Worm (Caenorhabditis elegans) whole organism, L1 larva: ENCODE data around the gene col-173.

Experiments
- C04F5.9 ChIP-seq: sonication (generic microtip); optimal IDR thresholded peaks from 2 replicates; lab custom pipeline; 2016; ENCODE audit warnings: missing genetic modification characterization, missing compliant biosample characterization
- C16A3.4 ChIP-seq: fragments of 150-350 bp; optimal IDR thresholded peaks from 2 replicates; lab custom pipeline; 2014; ENCODE audit warnings: missing biosample characterization, missing genetic modification characterization
- C34B4.2 ChIP-seq: sonication (generic microtip); optimal IDR thresholded peaks from 2 replicates; lab custom pipeline; 2017; ENCODE audit warnings: mild to moderate bottlenecking, missing genetic modification characterization, missing compliant biosample characterization
- F16B12.6 ChIP-seq: fragments of 150-350 bp; optimal IDR thresholded peaks from 2 replicates; lab custom pipeline; 2014; ENCODE audit warnings: missing biosample characterization, missing genetic modification characterization
- aha-1 ChIP-seq: fragments of 150-350 bp; optimal IDR thresholded peaks from 2 replicates; lab custom pipeline; 2014; ENCODE audit warnings: missing biosample characterization, missing genetic modification characterization
- aly-2 ChIP-seq: fragments of 150-350 bp; optimal IDR thresholded peaks from 2 replicates; lab custom pipeline; 2014; ENCODE audit warnings: missing biosample characterization, missing genetic modification characterization
- blmp-1 ChIP-seq: fragments of 150-350 bp; optimal IDR thresholded peaks from 2 replicates; lab custom pipeline; 2014; ENCODE audit warnings: missing biosample characterization, missing genetic modification characterization
- ceh-8 ChIP-seq: fragments of 200-800 bp; sonication (Bioruptor generic); optimal IDR thresholded peaks from 2 replicates; lab custom pipeline; 2018; ENCODE audit warnings: mild to moderate bottlenecking, missing genetic modification characterization, moderate library complexity, missing compliant biosample characterization
- ceh-90 ChIP-seq: sonication (generic microtip); optimal IDR thresholded peaks from 2 replicates; lab custom pipeline; 2016; ENCODE audit warnings: missing genetic modification characterization, missing compliant biosample characterization
- ces-1 ChIP-seq: fragments of 150-350 bp; optimal IDR thresholded peaks from 2 replicates; lab custom pipeline; 2014; ENCODE audit warnings: missing biosample characterization, missing genetic modification reagents, missing genetic modification characterization
- egl-13 ChIP-seq: sonication (generic microtip); optimal IDR thresholded peaks from 2 replicates; lab custom pipeline; 2016; ENCODE audit warnings: missing genotype, missing genetic modification reagents, missing genetic modification characterization, missing compliant biosample characterization
- egl-27 ChIP-seq, 2 experiments: fragments of 150-350 bp in 1 of 2; sonication (generic microtip); optimal IDR thresholded peaks; 3 replicates each; lab custom pipeline; 2017 to 2018; ENCODE audit warnings: missing biosample characterization in 2 of 2, missing genetic modification characterization in 2 of 2, missing genetic modification reagents in 2 of 2
- elt-2 ChIP-seq: sonication (generic microtip); optimal IDR thresholded peaks from 2 replicates; lab custom pipeline; 2016; ENCODE audit warnings: missing genetic modification characterization, mild to moderate bottlenecking, inconsistent platforms, missing compliant biosample characterization, missing genetic modification reagents
- fkh-10 ChIP-seq: sonication (generic microtip); optimal IDR thresholded peaks from 2 replicates; lab custom pipeline; 2017; ENCODE audit warnings: missing biosample characterization, missing genetic modification reagents, missing genetic modification characterization
- fos-1 ChIP-seq: fragments of 150-350 bp; optimal IDR thresholded peaks from 2 replicates; lab custom pipeline; 2014; ENCODE audit warnings: missing biosample characterization, missing genetic modification characterization
- hlh-4 ChIP-seq: sonication (generic microtip); optimal IDR thresholded peaks from 2 replicates; lab custom pipeline; 2016; ENCODE audit warnings: mild to moderate bottlenecking, missing genetic modification characterization, missing compliant biosample characterization
- hpl-2 ChIP-seq: fragments of 150-350 bp; optimal IDR thresholded peaks from 2 replicates; lab custom pipeline; 2014; ENCODE audit warnings: missing biosample characterization, missing genetic modification reagents, missing genetic modification characterization
- irx-1 ChIP-seq: sonication (generic microtip); optimal IDR thresholded peaks from 2 replicates; lab custom pipeline; 2016; ENCODE audit warnings: missing genetic modification characterization, missing compliant biosample characterization
- jun-1 ChIP-seq: fragments of 150-350 bp; optimal IDR thresholded peaks from 2 replicates; lab custom pipeline; 2014; ENCODE audit warnings: missing biosample characterization, missing genetic modification reagents, missing genetic modification characterization
- lin-14 ChIP-seq: fragments of 200-800 bp; sonication (Bioruptor generic); optimal IDR thresholded peaks from 2 replicates; lab custom pipeline; 2018; ENCODE audit warnings: mild to moderate bottlenecking, missing genetic modification characterization, moderate library complexity, missing compliant biosample characterization
- lin-39 ChIP-seq: fragments of 150-350 bp; optimal IDR thresholded peaks from 2 replicates; lab custom pipeline; 2014; ENCODE audit warnings: missing biosample characterization, missing genetic modification reagents, missing genetic modification characterization
- lsy-2 ChIP-seq, 2 experiments: fragments of 150-350 bp; optimal IDR thresholded peaks; 2 replicates each; lab custom pipeline; 2014; ENCODE audit warnings: missing biosample characterization in 2 of 2, missing genetic modification characterization in 2 of 2
- nhr-12 ChIP-seq: sonication (generic microtip); optimal IDR thresholded peaks from 2 replicates; lab custom pipeline; 2017; ENCODE audit warnings: missing biosample characterization, missing genetic modification characterization
- nhr-19 ChIP-seq: fragments of 200-800 bp; sonication (Bioruptor generic); conservative IDR thresholded peaks from 2 replicates; pipeline ENCODE4 v1.3.6; 2022; ENCODE audit warnings: missing genetic modification characterization, missing compliant biosample characterization
- nhr-237 ChIP-seq: fragments of 150-350 bp; optimal IDR thresholded peaks from 2 replicates; lab custom pipeline; 2014; ENCODE audit warnings: missing biosample characterization, missing genetic modification characterization
- nhr-28 ChIP-seq: fragments of 150-350 bp; optimal IDR thresholded peaks from 2 replicates; lab custom pipeline; 2014; ENCODE audit warnings: missing biosample characterization, missing genetic modification characterization
- nhr-47 ChIP-seq: sonication (generic microtip); optimal IDR thresholded peaks from 2 replicates; lab custom pipeline; 2016; ENCODE audit warnings: mild to moderate bottlenecking, missing genetic modification characterization, moderate library complexity, missing compliant biosample characterization
- nhr-71 ChIP-seq: sonication (generic microtip); optimal IDR thresholded peaks from 2 replicates; lab custom pipeline; 2016; ENCODE audit warnings: mild to moderate bottlenecking, missing genetic modification characterization, moderate library complexity, missing compliant biosample characterization
- nhr-76 ChIP-seq: sonication (generic microtip); optimal IDR thresholded peaks from 2 replicates; lab custom pipeline; 2017; ENCODE audit warnings: missing biosample characterization, missing genetic modification characterization
- nhr-77 ChIP-seq: fragments of 150-350 bp; optimal IDR thresholded peaks from 2 replicates; lab custom pipeline; 2014; ENCODE audit warnings: missing biosample characterization, missing genetic modification characterization
- nhr-85 ChIP-seq: sonication (generic microtip); peaks from one replicate; lab custom pipeline; 2016; ENCODE audit warnings: missing genetic modification characterization, inconsistent platforms, missing compliant biosample characterization
- nhr-90 ChIP-seq: sonication (generic microtip); optimal IDR thresholded peaks from 2 replicates; lab custom pipeline; 2016; ENCODE audit warnings: mild to moderate bottlenecking, missing genetic modification characterization, missing compliant biosample characterization; ENCODE audit not compliant: poor library complexity
- pag-3 ChIP-seq: sonication (generic microtip); optimal IDR thresholded peaks from 2 replicates; lab custom pipeline; 2017; ENCODE audit warnings: missing genetic modification characterization, mild to moderate bottlenecking, missing compliant biosample characterization, antibody characterized with exemption, borderline replicate concordance; ENCODE audit not compliant: insufficient read depth
- pax-3 ChIP-seq: fragments of 200-800 bp; sonication (Bioruptor generic); optimal IDR thresholded peaks from 2 replicates; lab custom pipeline; 2018; ENCODE audit warnings: mild to moderate bottlenecking, missing genetic modification characterization, moderate library complexity, missing compliant biosample characterization
- snpc-4 ChIP-seq: fragments of 150-350 bp; optimal IDR thresholded peaks from 2 replicates; lab custom pipeline; 2014; ENCODE audit warnings: missing biosample characterization, missing genetic modification characterization
- sup-37 ChIP-seq: fragments of 200-800 bp; sonication (Bioruptor generic); optimal IDR thresholded peaks from 2 replicates; lab custom pipeline; 2018; ENCODE audit warnings: mild to moderate bottlenecking, missing genetic modification characterization, missing compliant biosample characterization
- tbx-2 ChIP-seq: sonication (generic microtip); optimal IDR thresholded peaks from 2 replicates; lab custom pipeline; 2016; ENCODE audit warnings: missing genetic modification characterization, missing compliant biosample characterization
- unc-130 ChIP-seq: fragments of 150-350 bp; optimal IDR thresholded peaks from 2 replicates; lab custom pipeline; 2017; ENCODE audit warnings: missing biosample characterization, missing genetic modification characterization, inconsistent platforms
- unc-86 ChIP-seq: sonication (generic microtip); optimal IDR thresholded peaks from 2 replicates; lab custom pipeline; 2016; ENCODE audit warnings: missing genetic modification characterization, missing compliant biosample characterization
- unc-98 ChIP-seq: fragments of 200-800 bp; sonication (Bioruptor generic); IDR thresholded peaks from 2 replicates; pipeline ENCODE4 v1.3.6; 2022; ENCODE audit warnings: missing genetic modification characterization, missing compliant biosample characterization
- vab-15 ChIP-seq: sonication (generic microtip); optimal IDR thresholded peaks from 2 replicates; lab custom pipeline; 2017; ENCODE audit warnings: missing genotype, mild to moderate bottlenecking, missing genetic modification characterization, missing compliant biosample characterization
- xbp-1 ChIP-seq: sonication (generic microtip); optimal IDR thresholded peaks from 2 replicates; lab custom pipeline; 2016; ENCODE audit warnings: missing genetic modification characterization, missing compliant biosample characterization
- zag-1 ChIP-seq: fragments of 150-350 bp; optimal IDR thresholded peaks from 2 replicates; lab custom pipeline; 2014; ENCODE audit warnings: missing biosample characterization, missing genetic modification characterization
- ztf-11 ChIP-seq, 2 experiments: sonication (generic microtip); optimal IDR thresholded peaks; 2 replicates each; lab custom pipeline; 2016 to 2017; ENCODE audit warnings: missing genetic modification characterization in 2 of 2, missing biosample characterization in 1 of 2, missing compliant biosample characterization in 1 of 2

The col-173 gene

ce11 chrX:6856793-6857192, 20.5 kb downstream of the col-173 start:
- TF ChIP-seq lin-14 (GFP tag; lab: Kevin White, UChicago) (peak; percentile 71), xbp-1 (no peak), fkh-10 (GFP tag; lab: Kevin White, UChicago) (peak; percentile 45), nhr-19 (GFP tag; lab: Robert Waterston, UW) (no peak), nhr-237 (tag; lab: Kevin White, UChicago) (no peak), unc-98 (GFP tag; lab: Robert Waterston, UW) (no peak), lin-39 (tag; lab: Kevin White, UChicago) (no peak), nhr-47 (tag; lab: Kevin White, UChicago) (no peak), irx-1 (tag; lab: Kevin White, UChicago) (no peak), ceh-90 (no peak), C04F5.9 (tag; lab: Kevin White, UChicago) (no peak), lsy-2 (tag; optimal IDR thresholded peaks at IDR 0.05; lab: Kevin White, UChicago) (no peak), nhr-71 (tag; lab: Kevin White, UChicago) (peak; percentile 5), blmp-1 (tag; lab: Kevin White, UChicago) (no peak), pax-3 (tag; lab: Kevin White, UChicago) (no peak), ceh-8 (no peak), nhr-12 (tag; lab: Kevin White, UChicago) (no peak), unc-86 (tag; lab: Kevin White, UChicago) (peak; percentile 0), hlh-4 (tag; lab: Kevin White, UChicago) (no peak), nhr-90 (no peak), zag-1 (no peak), ztf-11 (tag; optimal IDR thresholded peaks at IDR 0.05; lab: Kevin White, UChicago) (no peak), hpl-2 (GFP tag; lab: Kevin White, UChicago) (no peak), elt-2 (tag; lab: Kevin White, UChicago) (no peak), nhr-77 (no peak), C34B4.2 (tag; lab: Kevin White, UChicago) (no peak), ces-1 (no peak), tbx-2 (peak; percentile 59), aha-1 (no peak)

- TF ChIP-seq unc-98 (GFP tag; lab: Robert Waterston, UW) = no peak
- TF ChIP-seq egl-13 = no peak
These were observed 24.0 kb downstream of the col-173 start, which contains the start of gene rig-3 for ce11 chrX:6853318-6853717. Gene rig-3 (plus strand): TSS chrX:6853618.

ce11 chrX:6850412-6850811, 26.9 kb downstream of the col-173 start:
- TF ChIP-seq nhr-85 (tag; lab: Kevin White, UChicago) (peak; percentile 17), jun-1 (tag; lab: Kevin White, UChicago) (no peak)

- TF ChIP-seq unc-130 (tag; lab: Kevin White, UChicago) (no peak), egl-27 (tag; optimal IDR thresholded peaks at IDR 0.05; lab: Kevin White, UChicago) (no peak), F16B12.6 (tag; lab: Kevin White, UChicago) (no peak), C16A3.4 (tag; lab: Kevin White, UChicago) (no peak), unc-98 (GFP tag; lab: Robert Waterston, UW) (no peak), nhr-76 (tag; lab: Kevin White, UChicago) (no peak), aly-2 (tag; lab: Kevin White, UChicago) (no peak), nhr-71 (tag; lab: Kevin White, UChicago) (no peak), pag-3 (no peak), nhr-77 (no peak), nhr-28 (tag; lab: Kevin White, UChicago) (no peak), fos-1 (tag; lab: Kevin White, UChicago) (no peak), snpc-4 (tag; lab: Kevin White, UChicago) (no peak), vab-15 (tag; lab: Kevin White, UChicago) (no peak), ces-1 (no peak), sup-37 (GFP tag; lab: Kevin White, UChicago) (no peak)
These were observed 28.7 kb downstream of the col-173 start for ce11 chrX:6848596-6848995.
